Worm (Caenorhabditis elegans) whole organism, late embryonic: Measurements from ENCODE around the gene ZK470.1.

Experiments used
- F13H6.1 ChIP-seq: sonication (generic microtip); optimal IDR thresholded peaks from 2 replicates; lab custom pipeline; 2016; ENCODE audit warnings: missing genetic modification characterization, missing compliant biosample characterization
- ama-1 ChIP-seq: fragments of 150-350 bp; optimal IDR thresholded peaks from 2 replicates; lab custom pipeline; 2014
- ceh-19 ChIP-seq: fragments of 200-800 bp; sonication (Bioruptor generic); optimal IDR thresholded peaks from 2 replicates; lab custom pipeline; 2018; ENCODE audit warnings: mild to moderate bottlenecking, missing genetic modification characterization, missing compliant biosample characterization
- ets-4 ChIP-seq: sonication (generic microtip); optimal IDR thresholded peaks from 2 replicates; lab custom pipeline; 2016; ENCODE audit warnings: missing genetic modification characterization, missing compliant biosample characterization
- fkh-10 ChIP-seq: fragments of 150-350 bp; optimal IDR thresholded peaks from 2 replicates; lab custom pipeline; 2014; ENCODE audit warnings: missing biosample characterization, missing genetic modification reagents, missing genetic modification characterization
- hlh-13 ChIP-seq: fragments of 200-800 bp; sonication (Bioruptor generic); optimal IDR thresholded peaks from 2 replicates; lab custom pipeline; 2018; ENCODE audit warnings: mild to moderate bottlenecking, missing genetic modification characterization, missing compliant biosample characterization
- hlh-30 ChIP-seq: sonication (generic microtip); optimal IDR thresholded peaks from 2 replicates; lab custom pipeline; 2017; ENCODE audit warnings: antibody characterized with exemption, missing genetic modification characterization, missing compliant biosample characterization; ENCODE audit not compliant: insufficient read depth
- lin-11 ChIP-seq: fragments of 200-800 bp; sonication (Bioruptor generic); optimal IDR thresholded peaks from 2 replicates; lab custom pipeline; 2018; ENCODE audit warnings: mild to moderate bottlenecking, missing genetic modification characterization, missing compliant biosample characterization
- pha-4 ChIP-seq: fragments of 150-350 bp; optimal IDR thresholded peaks from 2 replicates; lab custom pipeline; 2018; ENCODE audit warnings: missing biosample characterization, missing genetic modification reagents, missing genetic modification characterization
- pqm-1 ChIP-seq: sonication (generic microtip); optimal IDR thresholded peaks from 2 replicates; lab custom pipeline; 2016; ENCODE audit warnings: missing genetic modification characterization, missing compliant biosample characterization
- sox-4 ChIP-seq: sonication (generic microtip); optimal IDR thresholded peaks from 2 replicates; lab custom pipeline; 2017; ENCODE audit warnings: mild to moderate bottlenecking, missing genetic modification characterization, inconsistent platforms, missing compliant biosample characterization
- tbx-2 ChIP-seq: sonication (generic microtip); optimal IDR thresholded peaks from 2 replicates; lab custom pipeline; 2016; ENCODE audit warnings: missing genetic modification characterization, missing compliant biosample characterization
- tbx-7 ChIP-seq: sonication (generic microtip); optimal IDR thresholded peaks from 2 replicates; lab custom pipeline; 2016; ENCODE audit warnings: missing genotype, missing genetic modification characterization, missing compliant biosample characterization
- unc-86 ChIP-seq: sonication (generic microtip); optimal IDR thresholded peaks from 2 replicates; lab custom pipeline; 2016; ENCODE audit warnings: missing genetic modification characterization, missing compliant biosample characterization

DNA sequence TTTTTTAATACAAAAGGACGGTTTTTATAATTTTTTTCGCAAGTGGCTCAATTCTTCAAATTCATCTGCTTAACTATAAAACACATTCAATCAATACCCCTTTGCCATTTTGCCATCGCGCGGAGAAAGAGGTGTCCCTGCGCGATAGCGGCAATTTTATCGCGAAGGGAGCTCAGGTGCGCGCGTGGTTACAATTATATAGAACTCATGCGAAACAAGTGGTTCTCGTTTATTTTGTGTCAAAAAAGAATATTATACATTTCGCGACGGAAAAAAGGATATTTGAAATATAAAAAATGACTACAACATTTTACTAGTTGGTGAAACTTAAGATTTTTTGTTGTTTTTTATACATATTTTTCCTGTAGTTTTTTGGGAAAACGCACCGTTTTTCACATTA lies 45.6 kb downstream of the ZK470.1 start:
- no peak for TF ChIP-seq pha-4
- TF ChIP-seq hlh-13 (GFP tag; lab: Kevin White, UChicago): peak; percentile 65
- peak; percentile 55 for TF ChIP-seq lin-11 (tag; lab: Kevin White, UChicago)
- peak; percentile 52 for TF ChIP-seq ets-4
- peak; percentile 73 for TF ChIP-seq sox-4 (tag; lab: Kevin White, UChicago)
- peak; percentile 77 for TF ChIP-seq F13H6.1 (tag; lab: Kevin White, UChicago)
- no peak for TF ChIP-seq ama-1 (lab: Kevin White, UChicago)
- TF ChIP-seq tbx-2 (tag; lab: Kevin White, UChicago): peak; percentile 95
- TF ChIP-seq tbx-7 (tag; lab: Kevin White, UChicago): peak; percentile 66
- peak; percentile 85 for TF ChIP-seq hlh-30 (tag; lab: Kevin White, UChicago)
- TF ChIP-seq pqm-1 (tag; lab: Kevin White, UChicago): peak; percentile 37
- TF ChIP-seq unc-86: peak; percentile 90
- TF ChIP-seq fkh-10: peak; percentile 68
- TF ChIP-seq ceh-19 (GFP tag; lab: Kevin White, UChicago): peak; percentile 71
